Comparison of ENCODE assay signal across 5 worm cellular contexts in genomic region chrIII:2304867-2305266, ce11.
A peak's percentile ranks its signal among the peaks of the same experiment; 100 is the strongest.
TF ChIP-seq lines count a peak whose summit lies in the region.

Gene Y54F10BM.9 (minus strand): TSS chrIII:2304927.

TF ChIP-seq in whole organism, L1 larva, 84 proteins besides CTCF, POLR2A, EP300 and RAD21 (continues in another document):
- TF ChIP-seq hpl-2 (GFP tag; optimal IDR thresholded peaks at IDR 0.05; lab: Kevin White, UChicago) (no peak), jun-1 (tag; optimal IDR thresholded peaks at IDR 0.05; lab: Kevin White, UChicago) (no peak), lin-35 (GFP tag; optimal IDR thresholded peaks at IDR 0.05; lab: Kevin White, UChicago) (peak; percentile 20 to 55), lin-13 (GFP tag; optimal IDR thresholded peaks at IDR 0.05; lab: Kevin White, UChicago) (no peak), elt-3 (tag; optimal IDR thresholded peaks at IDR 0.05; lab: Kevin White, UChicago) (no peak), nhr-237 (tag; optimal IDR thresholded peaks at IDR 0.05; lab: Kevin White, UChicago) (no peak), snu-23 (GFP tag; optimal IDR thresholded peaks at IDR 0.05; lab: Kevin White, UChicago) (peak; percentile 58), egl-13 (tag; optimal IDR thresholded peaks at IDR 0.05; lab: Kevin White, UChicago) (no peak), blmp-1 (tag; optimal IDR thresholded peaks at IDR 0.05; lab: Kevin White, UChicago) (peak; percentile 8), fkh-4 (tag; optimal IDR thresholded peaks at IDR 0.05; lab: Kevin White, UChicago; ENCODE audit: borderline replicate concordance) (no peak), unc-62 (GFP tag; optimal IDR thresholded peaks at IDR 0.05; lab: Kevin White, UChicago) (no peak), dpl-1 (GFP tag; optimal IDR thresholded peaks at IDR 0.05; lab: Kevin White, UChicago) (peak; percentile 6 to 15 (median 10)), lsy-2 (tag; optimal IDR thresholded peaks at IDR 0.05; lab: Kevin White, UChicago) (peak; percentile 36 to 52), nhr-20 (tag; optimal IDR thresholded peaks at IDR 0.05; lab: Kevin White, UChicago) (peak; percentile 12), ets-5 (GFP tag; IDR thresholded peaks at IDR 0.05; lab: Robert Waterston, UW) (no peak), aly-2 (tag; optimal IDR thresholded peaks at IDR 0.05; lab: Kevin White, UChicago) (no peak), C04F5.9 (tag; optimal IDR thresholded peaks at IDR 0.05; lab: Kevin White, UChicago) (no peak), nhr-28 (tag; optimal IDR thresholded peaks at IDR 0.05; lab: Kevin White, UChicago) (no peak), pqm-1 (tag; optimal IDR thresholded peaks at IDR 0.05; lab: Kevin White, UChicago) (no peak)

TF ChIP-seq in whole organism, L3 larva, 47 proteins besides CTCF, POLR2A, EP300 and RAD21:
- TF ChIP-seq hmg-11 (tag; optimal IDR thresholded peaks at IDR 0.05; lab: Kevin White, UChicago) (peak; percentile 63), nhr-11 (tag; optimal IDR thresholded peaks at IDR 0.05; lab: Kevin White, UChicago) (no peak), ztf-11 (tag; optimal IDR thresholded peaks at IDR 0.05; lab: Kevin White, UChicago) (no peak), jun-1 (tag; optimal IDR thresholded peaks at IDR 0.05; lab: Kevin White, UChicago) (no peak), elt-3 (tag; optimal IDR thresholded peaks at IDR 0.05; lab: Kevin White, UChicago) (no peak), elt-2 (tag; optimal IDR thresholded peaks at IDR 0.05; lab: Kevin White, UChicago) (no peak), nhr-237 (tag; optimal IDR thresholded peaks at IDR 0.05; lab: Kevin White, UChicago) (no peak), nhr-28 (tag; optimal IDR thresholded peaks at IDR 0.05; lab: Kevin White, UChicago) (no peak), pqm-1 (tag; optimal IDR thresholded peaks at IDR 0.05; lab: Kevin White, UChicago) (no peak), ceh-9 (tag; optimal IDR thresholded peaks at IDR 0.05; lab: Kevin White, UChicago) (no peak), nhr-25 (tag; optimal IDR thresholded peaks at IDR 0.05; lab: Kevin White, UChicago) (peak; percentile 3), pha-4 (tag; optimal IDR thresholded peaks at IDR 0.05; lab: Kevin White, UChicago) (peak; percentile 61), nfya-1 (tag; optimal IDR thresholded peaks at IDR 0.05; lab: Kevin White, UChicago; ENCODE audit: insufficient read depth) (peak; percentile 56), ceh-28 (tag; optimal IDR thresholded peaks at IDR 0.05; lab: Kevin White, UChicago) (peak; percentile 19)

TF ChIP-seq in whole organism, early embryonic, 17 proteins besides CTCF, POLR2A, EP300 and RAD21:
- TF ChIP-seq flt-1 (GFP tag; IDR thresholded peaks at IDR 0.05; lab: Robert Waterston, UW): no peak
- TF ChIP-seq ceh-36 (tag; optimal IDR thresholded peaks at IDR 0.05; lab: Kevin White, UChicago): no peak
- TF ChIP-seq hmg-4 (GFP tag; optimal IDR thresholded peaks at IDR 0.05; lab: Kevin White, UChicago): peak; percentile 69
- TF ChIP-seq tbx-11 (GFP tag; IDR thresholded peaks at IDR 0.05; lab: Robert Waterston, UW): no peak
- TF ChIP-seq scrt-1 (GFP tag; IDR thresholded peaks at IDR 0.05; lab: Robert Waterston, UW): no peak
- TF ChIP-seq ceh-13 (GFP tag; optimal IDR thresholded peaks at IDR 0.05; lab: Kevin White, UChicago): no peak
- no peak for TF ChIP-seq tbx-37 (GFP tag; conservative IDR thresholded peaks at IDR 0.05; lab: Robert Waterston, UW)
- TF ChIP-seq tra-4 (tag; optimal IDR thresholded peaks at IDR 0.05; lab: Kevin White, UChicago): no peak
- no peak for TF ChIP-seq hmbx-1 (tag; optimal IDR thresholded peaks at IDR 0.05; lab: Kevin White, UChicago)
- peak; percentile 54 for TF ChIP-seq aly-1 (tag; optimal IDR thresholded peaks at IDR 0.05; lab: Kevin White, UChicago)
- TF ChIP-seq F13C5.2 (tag; optimal IDR thresholded peaks at IDR 0.05; lab: Kevin White, UChicago): no peak
- no peak for TF ChIP-seq ets-7 (tag; optimal IDR thresholded peaks at IDR 0.05; lab: Kevin White, UChicago)
- no peak for TF ChIP-seq ama-1 (optimal IDR thresholded peaks at IDR 0.05; lab: Kevin White, UChicago)
- TF ChIP-seq pes-1 (GFP tag; IDR thresholded peaks at IDR 0.05; lab: Robert Waterston, UW): no peak
- TF ChIP-seq sea-1 (GFP tag; conservative IDR thresholded peaks at IDR 0.05; lab: Robert Waterston, UW): no peak
TF ChIP-seq in whole organism, early embryonic: peak in this region for 2.

TF ChIP-seq in whole organism, midembryonic, 9 proteins besides CTCF, POLR2A, EP300 and RAD21:
- TF ChIP-seq med-1 (GFP tag; optimal IDR thresholded peaks at IDR 0.05; lab: Kevin White, UChicago; ENCODE audit: insufficient read depth) (no peak), tab-1 (GFP tag; IDR thresholded peaks at IDR 0.05; lab: Robert Waterston, UW) (no peak), cog-1 (tag; optimal IDR thresholded peaks at IDR 0.05; lab: Kevin White, UChicago) (peak; percentile 5), ref-1 (GFP tag; conservative IDR thresholded peaks at IDR 0.05; lab: Robert Waterston, UW) (0 out of 2 replicates have a peak, but pooled peaks have one; percentile 13), ztf-23 (GFP tag; IDR thresholded peaks at IDR 0.05; lab: Robert Waterston, UW) (no peak), flt-1 (GFP tag; IDR thresholded peaks at IDR 0.05; lab: Robert Waterston, UW) (no peak), T22C8.4 (GFP tag; IDR thresholded peaks at IDR 0.05; lab: Robert Waterston, UW) (no peak), klf-2 (GFP tag; conservative IDR thresholded peaks at IDR 0.05; lab: Robert Waterston, UW) (no peak), ztf-29 (GFP tag; IDR thresholded peaks at IDR 0.05; lab: Robert Waterston, UW) (no peak)

TF ChIP-seq in whole organism, young adult, 124 proteins besides CTCF, POLR2A, EP300 and RAD21:
- TF ChIP-seq lsl-1 (GFP tag; optimal IDR thresholded peaks at IDR 0.05; lab: Kevin White, UChicago) (no peak), F22D6.2 (tag; optimal IDR thresholded peaks at IDR 0.05; lab: Kevin White, UChicago) (no peak), madf-6 (GFP tag; IDR thresholded peaks at IDR 0.05; lab: Robert Waterston, UW) (peak; percentile 10; the same call in 1 of the 2 replicates), mcd-1 (GFP tag; IDR thresholded peaks at IDR 0.05; lab: Robert Waterston, UW) (peak; percentile 18; the same call in 1 of the 2 replicates), lin-26 (GFP tag; IDR thresholded peaks at IDR 0.05; lab: Robert Waterston, UW) (peak; percentile 58; the same call in 1 of the 2 replicates), aptf-2 (GFP tag; conservative IDR thresholded peaks at IDR 0.05; lab: Robert Waterston, UW) (peak; percentile 89), ceh-27 (GFP tag; optimal IDR thresholded peaks at IDR 0.05; lab: Kevin White, UChicago) (peak; percentile 8), hmg-1.2 (GFP tag; IDR thresholded peaks at IDR 0.05; lab: Robert Waterston, UW) (peak; percentile 74; the same call in 1 of the 2 replicates)

Comparison
In these comparisons a context has a peak if more than half of its experiments do, and no peak if none do; other contexts are left out.
1. Of the 8 proteins assayed by ChIP-seq in both whole organism, young adult and whole organism, L1 larva: peak only in whole organism, young adult: none; only in whole organism, L1 larva: dpl-1, efl-1 and lin-35; in both: none; in neither: 5.